Worm (Caenorhabditis elegans) whole organism, young adult: ENCODE results near the gene T08D10.4.
A peak's percentile ranks its signal among the peaks of the same experiment; 100 is the strongest.

Experiments
- B0261.1 ChIP-seq: sonication (generic microtip); optimal IDR thresholded peaks from 2 replicates; lab custom pipeline; 2016; ENCODE audit warnings: mild to moderate bottlenecking, missing genetic modification characterization, moderate library complexity, missing compliant biosample characterization
- B0336.3 ChIP-seq: fragments of 200-800 bp; sonication (Bioruptor generic); IDR thresholded peaks from 2 replicates; pipeline ENCODE4 v1.3.6; 2022; ENCODE audit warnings: missing genetic modification characterization, missing compliant biosample characterization
- F10E7.11 ChIP-seq: sonication (generic microtip); optimal IDR thresholded peaks from 2 replicates; lab custom pipeline; 2017; ENCODE audit warnings: mild to moderate bottlenecking, missing genetic modification characterization, moderate library complexity, missing compliant biosample characterization
- F23B12.7 ChIP-seq: sonication (generic microtip); optimal IDR thresholded peaks from 2 replicates; lab custom pipeline; 2017; ENCODE audit warnings: missing genetic modification characterization, mild to moderate bottlenecking, missing compliant biosample characterization, antibody characterized with exemption, moderate library complexity; ENCODE audit not compliant: insufficient read depth
- F55B11.4 ChIP-seq: sonication (generic microtip); optimal IDR thresholded peaks from 2 replicates; lab custom pipeline; 2016; ENCODE audit warnings: missing compliant biosample characterization, missing genetic modification characterization, borderline replicate concordance; ENCODE audit not compliant: insufficient read depth
- K11D2.4 ChIP-seq: fragments of 200-800 bp; sonication (Bioruptor generic); IDR thresholded peaks from 2 replicates; pipeline ENCODE4 v1.3.6; 2022; ENCODE audit warnings: missing genetic modification reagents, missing genetic modification characterization, missing compliant biosample characterization
- T07F8.4 ChIP-seq: sonication (generic microtip); optimal IDR thresholded peaks from 2 replicates; lab custom pipeline; 2016; ENCODE audit warnings: mild to moderate bottlenecking, missing genetic modification characterization, moderate library complexity, missing compliant biosample characterization
- T26A5.8 ChIP-seq: sonication (generic microtip); optimal IDR thresholded peaks from 2 replicates; lab custom pipeline; 2016; ENCODE audit warnings: missing genetic modification characterization, missing compliant biosample characterization
- Y53G8AR.9 ChIP-seq: fragments of 200-800 bp; sonication (Bioruptor generic); conservative IDR thresholded peaks from 2 replicates; pipeline ENCODE4 v1.3.6; 2022; ENCODE audit warnings: missing genetic modification reagents, missing genetic modification characterization, missing compliant biosample characterization
- Y56A3A.18 ChIP-seq: fragments of 200-800 bp; sonication (Bioruptor generic); IDR thresholded peaks from 2 replicates; pipeline ENCODE4 v1.3.6; 2022; ENCODE audit warnings: missing genetic modification reagents, missing genetic modification characterization, missing compliant biosample characterization
- aptf-2 ChIP-seq: fragments of 200-800 bp; sonication (Bioruptor generic); conservative IDR thresholded peaks from 2 replicates; pipeline ENCODE4 v1.3.6; 2022; ENCODE audit warnings: missing genetic modification reagents, missing genetic modification characterization, missing compliant biosample characterization
- atf-7 ChIP-seq: sonication (generic microtip); optimal IDR thresholded peaks from 2 replicates; lab custom pipeline; 2017; ENCODE audit warnings: mild to moderate bottlenecking, missing genetic modification characterization, missing compliant biosample characterization
- attf-3 ChIP-seq: fragments of 200-800 bp; sonication (Bioruptor generic); conservative IDR thresholded peaks from 2 replicates; pipeline ENCODE4 v1.3.6; 2022; ENCODE audit warnings: missing genetic modification reagents, missing genetic modification characterization, missing compliant biosample characterization
- cebp-1 ChIP-seq, 2 experiments: fragments of 200-800 bp in 1 of 2; sonication (Bioruptor generic) in 1 of 2; sonication (generic microtip) in 1 of 2; IDR thresholded peaks in 1 of 2; optimal IDR thresholded peaks in 1 of 2; 2 replicates each; pipeline versions ENCODE4 v1.3.6 to Lab custom; 2017 to 2022; ENCODE audit warnings: missing compliant biosample characterization in 2 of 2, missing genetic modification characterization in 2 of 2, mild to moderate bottlenecking in 1 of 2, missing genetic modification reagents in 1 of 2, moderate library complexity in 1 of 2
- ceh-100 ChIP-seq: fragments of 200-800 bp; sonication (Bioruptor generic); IDR thresholded peaks from 2 replicates; pipeline ENCODE4 v1.3.6; 2022; ENCODE audit warnings: missing genetic modification reagents, missing genetic modification characterization, missing compliant biosample characterization
- dpff-1 ChIP-seq: sonication (generic microtip); optimal IDR thresholded peaks from 2 replicates; lab custom pipeline; 2017; ENCODE audit warnings: mild to moderate bottlenecking, missing genetic modification characterization, missing compliant biosample characterization
- ekl-4 ChIP-seq: fragments of 200-800 bp; sonication (Bioruptor generic); IDR thresholded peaks from 2 replicates; pipeline ENCODE4 v1.3.6; 2022; ENCODE audit warnings: missing genetic modification reagents, missing genetic modification characterization, missing compliant biosample characterization
- ets-4 ChIP-seq: fragments of 200-800 bp; sonication (Bioruptor generic); optimal IDR thresholded peaks from 2 replicates; lab custom pipeline; 2018; ENCODE audit warnings: mild to moderate bottlenecking, missing genetic modification characterization, missing compliant biosample characterization
- lin-40 ChIP-seq: sonication (generic microtip); optimal IDR thresholded peaks from 2 replicates; lab custom pipeline; 2016; ENCODE audit warnings: missing genetic modification characterization, mild to moderate bottlenecking, missing compliant biosample characterization, missing genotype, missing genetic modification reagents
- madf-10 ChIP-seq: sonication (generic microtip); optimal IDR thresholded peaks from 2 replicates; lab custom pipeline; 2016; ENCODE audit warnings: mild to moderate bottlenecking, missing genetic modification characterization, missing compliant biosample characterization
- madf-8 ChIP-seq: fragments of 200-800 bp; sonication (Bioruptor generic); conservative IDR thresholded peaks from 2 replicates; pipeline ENCODE4 v1.3.6; 2022; ENCODE audit warnings: missing genetic modification reagents, missing genetic modification characterization, missing compliant biosample characterization
- mcd-1 ChIP-seq: fragments of 200-800 bp; sonication (Bioruptor generic); IDR thresholded peaks from 2 replicates; pipeline ENCODE4 v1.3.6; 2022; ENCODE audit warnings: missing genetic modification reagents, missing genetic modification characterization, missing compliant biosample characterization
- nfyb-1 ChIP-seq: fragments of 200-800 bp; sonication (Bioruptor generic); IDR thresholded peaks from 2 replicates; pipeline ENCODE4 v1.3.6; 2022; ENCODE audit warnings: missing genetic modification reagents, missing genetic modification characterization, missing compliant biosample characterization
- nhr-27 ChIP-seq: fragments of 200-800 bp; sonication (Bioruptor generic); optimal IDR thresholded peaks from 2 replicates; lab custom pipeline; 2018; ENCODE audit warnings: mild to moderate bottlenecking, missing genetic modification characterization, moderate library complexity, missing compliant biosample characterization
- nhr-80 ChIP-seq: sonication (generic microtip); optimal IDR thresholded peaks from 2 replicates; lab custom pipeline; 2016; ENCODE audit warnings: missing genetic modification characterization, missing compliant biosample characterization
- pbrm-1 ChIP-seq: fragments of 200-800 bp; sonication (Bioruptor generic); IDR thresholded peaks from 2 replicates; pipeline ENCODE4 v1.3.6; 2022; ENCODE audit warnings: missing genetic modification reagents, missing genetic modification characterization, missing compliant biosample characterization
- rcor-1 ChIP-seq: fragments of 200-800 bp; sonication (Bioruptor generic); IDR thresholded peaks from 2 replicates; pipeline ENCODE4 v1.3.6; 2022; ENCODE audit warnings: missing genetic modification reagents, missing genetic modification characterization, missing compliant biosample characterization
- repo-1 ChIP-seq: sonication (generic microtip); optimal IDR thresholded peaks from 2 replicates; lab custom pipeline; 2017; ENCODE audit warnings: mild to moderate bottlenecking, missing genetic modification characterization, missing compliant biosample characterization
- tlf-1 ChIP-seq: fragments of 200-800 bp; sonication (Bioruptor generic); optimal IDR thresholded peaks from 2 replicates; lab custom pipeline; 2018; ENCODE audit warnings: mild to moderate bottlenecking, missing genetic modification characterization, missing compliant biosample characterization
- unc-130 ChIP-seq: sonication (generic microtip); optimal IDR thresholded peaks from 2 replicates; lab custom pipeline; 2016; ENCODE audit warnings: missing genetic modification reagents, missing genetic modification characterization, missing compliant biosample characterization
- xnd-1 ChIP-seq: sonication (generic microtip); optimal IDR thresholded peaks from 2 replicates; lab custom pipeline; 2016; ENCODE audit warnings: missing genotype, missing genetic modification reagents, missing genetic modification characterization, missing compliant biosample characterization
- ztf-26 ChIP-seq: sonication (generic microtip); optimal IDR thresholded peaks from 2 replicates; lab custom pipeline; 2017; ENCODE audit warnings: missing genetic modification characterization, missing compliant biosample characterization

Gene T08D10.4

DNA sequence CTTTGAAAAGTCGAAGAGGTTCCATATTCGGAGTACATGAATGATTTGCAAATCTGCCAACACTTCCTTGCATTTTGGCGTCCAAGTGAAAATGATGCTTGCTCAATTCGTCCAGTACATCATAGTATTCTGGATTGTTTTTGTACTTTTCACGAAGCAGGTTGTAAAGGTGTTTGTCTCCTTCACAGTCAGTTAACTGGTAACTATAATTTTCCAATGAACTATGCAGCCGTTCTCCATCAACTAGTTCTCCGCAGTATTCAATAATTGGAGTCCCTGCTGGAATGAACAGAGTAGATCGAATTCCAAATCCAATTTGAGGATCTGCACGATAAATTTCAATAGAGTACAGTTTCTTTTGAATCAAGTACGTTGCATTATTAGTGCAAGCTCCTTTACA lies 18.2 kb upstream of the T08D10.4 start:
- TF ChIP-seq mcd-1 = no peak
- TF ChIP-seq attf-3 (GFP tag; lab: Robert Waterston, UW) = no peak
- peak; percentile 6 for TF ChIP-seq repo-1 (tag; lab: Kevin White, UChicago)
- TF ChIP-seq lin-40 (tag; lab: Kevin White, UChicago) = no peak

ce11 chrX:11969554-11969953 lies 16.4 kb upstream of the T08D10.4 start:
- TF ChIP-seq K11D2.4 (peak; percentile 29; the same call in 1 of the 2 replicates), mcd-1 (no peak), T07F8.4 (tag; lab: Kevin White, UChicago) (no peak)

DNA sequence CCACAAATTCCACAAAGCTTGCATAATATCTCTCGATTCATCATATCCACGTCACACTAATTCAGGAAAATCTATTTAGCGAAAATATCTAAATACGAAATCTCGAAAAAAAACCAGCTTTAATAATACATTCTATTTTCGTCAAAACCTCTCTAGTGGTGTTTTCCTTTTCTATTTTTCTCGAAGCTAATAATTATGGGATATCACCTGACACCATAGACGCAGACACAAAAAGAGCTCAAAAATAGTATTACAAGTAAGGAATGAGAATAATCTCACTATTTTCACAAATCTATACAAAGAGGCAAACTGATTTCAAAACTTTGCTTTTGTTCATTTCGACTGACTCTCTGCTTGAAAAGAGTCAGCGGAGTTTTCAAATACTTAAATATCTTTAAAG lies 16.0 kb upstream of the T08D10.4 start:
- TF ChIP-seq T26A5.8 (tag; lab: Kevin White, UChicago) (no peak), F10E7.11 (tag; lab: Kevin White, UChicago) (no peak), xnd-1 (tag; lab: Kevin White, UChicago) (no peak), attf-3 (GFP tag; lab: Robert Waterston, UW) (no peak), atf-7 (no peak), dpff-1 (tag; lab: Kevin White, UChicago) (no peak), pbrm-1 (GFP tag; lab: Robert Waterston, UW) (no peak), madf-8 (GFP tag; lab: Robert Waterston, UW) (no peak), nhr-27 (tag; lab: Kevin White, UChicago) (no peak)

DNA sequence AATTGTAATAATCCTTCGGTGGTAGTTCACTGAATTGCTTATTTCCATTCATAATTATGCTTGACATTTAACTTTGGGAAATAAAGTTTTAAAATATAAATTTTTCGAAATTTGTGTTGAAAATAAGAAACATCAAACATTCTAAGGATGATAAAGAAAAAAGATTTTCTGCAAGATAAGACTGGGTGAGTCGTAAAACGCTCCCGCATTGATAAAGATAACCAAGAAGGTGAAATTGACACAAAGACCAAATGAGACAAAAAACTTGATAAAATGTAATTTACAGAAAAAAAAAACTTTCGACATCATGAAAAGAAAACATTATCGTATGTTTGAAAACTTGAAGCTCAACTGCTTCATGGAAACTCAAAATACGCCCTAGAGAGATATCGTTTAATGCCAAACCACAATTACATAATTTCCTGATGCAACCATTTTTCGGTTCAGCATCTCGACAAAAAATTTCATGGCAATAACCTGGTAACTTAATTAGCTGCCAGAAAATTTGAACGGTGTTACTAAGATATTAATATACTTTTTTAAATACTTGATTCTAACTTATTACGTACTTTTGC lies 15.0 kb upstream of the T08D10.4 start:
- 0 out of 2 replicates have a peak, but pooled peaks have one; percentile 16 for TF ChIP-seq nfyb-1 (GFP tag; lab: Robert Waterston, UW)
- peak; percentile 12; the same call in 1 of the 2 replicates for TF ChIP-seq ceh-100 (GFP tag; lab: Robert Waterston, UW)
- TF ChIP-seq nhr-80 (tag; lab: Kevin White, UChicago) = peak; percentile 59
- no peak for TF ChIP-seq cebp-1 (GFP tag; IDR thresholded peaks at IDR 0.05; lab: Robert Waterston, UW)
- TF ChIP-seq cebp-1 (tag; optimal IDR thresholded peaks at IDR 0.05; lab: Kevin White, UChicago) = peak; percentile 30
- 0 out of 2 replicates have a peak, but pooled peaks have one; percentile 24 for TF ChIP-seq K11D2.4
- peak; percentile 13; the same call in 1 of the 2 replicates for TF ChIP-seq B0336.3 (GFP tag; lab: Robert Waterston, UW)
- TF ChIP-seq B0261.1 (tag; lab: Kevin White, UChicago) = peak; percentile 2
- TF ChIP-seq T26A5.8 (tag; lab: Kevin White, UChicago) = peak; percentile 11
- TF ChIP-seq Y56A3A.18 (GFP tag; lab: Robert Waterston, UW) = peak; percentile 56
- no peak for TF ChIP-seq aptf-2 (GFP tag; lab: Robert Waterston, UW)
- no peak for TF ChIP-seq F23B12.7 (tag; lab: Kevin White, UChicago)
- TF ChIP-seq ztf-26 (tag; lab: Kevin White, UChicago) = peak; percentile 46
- peak; percentile 7; the same call in 1 of the 2 replicates for TF ChIP-seq rcor-1
- TF ChIP-seq F55B11.4 = no peak
- peak; percentile 52; the same call in 1 of the 2 replicates for TF ChIP-seq Y53G8AR.9 (GFP tag; lab: Robert Waterston, UW)
- TF ChIP-seq unc-130 (GFP tag; lab: Kevin White, UChicago) = no peak
- peak; percentile 2 for TF ChIP-seq repo-1 (tag; lab: Kevin White, UChicago)

DNA sequence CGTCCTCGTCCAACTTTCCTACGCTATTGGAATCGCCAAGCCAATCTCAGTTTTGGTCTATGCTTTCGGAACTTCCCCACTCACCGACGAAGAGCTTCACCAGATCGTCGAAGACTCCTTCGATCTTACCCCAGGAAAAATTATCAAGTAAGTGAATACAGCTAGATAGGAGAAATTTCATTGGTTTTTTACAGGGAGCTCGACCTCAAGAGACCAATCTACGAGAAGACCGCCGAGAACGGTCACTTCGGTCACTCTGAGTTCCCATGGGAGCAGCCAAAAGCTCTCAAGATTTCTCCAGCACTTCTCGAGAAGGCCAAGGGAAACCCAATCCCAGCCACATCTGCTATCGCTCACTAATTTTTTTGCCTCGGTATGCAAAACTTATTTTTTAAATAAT lies 13.9 kb upstream of the T08D10.4 start:
- TF ChIP-seq pbrm-1 (GFP tag; lab: Robert Waterston, UW) (no peak), attf-3 (GFP tag; lab: Robert Waterston, UW) (no peak), tlf-1 (GFP tag; lab: Kevin White, UChicago) (no peak), ets-4 (GFP tag; lab: Kevin White, UChicago) (no peak), ekl-4 (GFP tag; lab: Robert Waterston, UW) (no peak), B0336.3 (GFP tag; lab: Robert Waterston, UW) (no peak), madf-10 (tag; lab: Kevin White, UChicago) (no peak)
- TF ChIP-seq, all 124 proteins: peak for 0
